Worm (Caenorhabditis elegans) whole organism, young adult: Measurements from ENCODE around the gene unk-1.

Experiments used
- B0035.1 ChIP-seq: sonication (generic microtip); optimal IDR thresholded peaks from 2 replicates; lab custom pipeline; 2016; ENCODE audit warnings: missing genetic modification characterization, mild to moderate bottlenecking, missing compliant biosample characterization, missing genotype, missing genetic modification reagents
- C06A6.2 ChIP-seq: fragments of 200-800 bp; sonication (Bioruptor generic); conservative IDR thresholded peaks from 2 replicates; pipeline ENCODE4 v1.3.6; 2022; ENCODE audit warnings: missing genetic modification characterization, missing compliant biosample characterization
- C17E4.6 ChIP-seq: fragments of 200-800 bp; sonication (Bioruptor generic); IDR thresholded peaks from 2 replicates; pipeline ENCODE4 v1.3.6; 2022; ENCODE audit warnings: missing genetic modification reagents, missing genetic modification characterization, missing compliant biosample characterization
- D2030.7 ChIP-seq: fragments of 200-800 bp; sonication (Bioruptor generic); IDR thresholded peaks from 2 replicates; pipeline ENCODE4 v1.3.6; 2022; ENCODE audit warnings: missing genetic modification reagents, missing genetic modification characterization, missing compliant biosample characterization
- F10E7.11 ChIP-seq: sonication (generic microtip); optimal IDR thresholded peaks from 2 replicates; lab custom pipeline; 2017; ENCODE audit warnings: mild to moderate bottlenecking, missing genetic modification characterization, moderate library complexity, missing compliant biosample characterization
- F33H1.4 ChIP-seq: fragments of 200-800 bp; sonication (Bioruptor generic); IDR thresholded peaks from 2 replicates; pipeline ENCODE4 v1.3.6; 2022; ENCODE audit warnings: missing genetic modification reagents, missing genetic modification characterization, missing compliant biosample characterization
- F52B5.7 ChIP-seq: sonication (generic microtip); optimal IDR thresholded peaks from 2 replicates; lab custom pipeline; 2016; ENCODE audit warnings: mild to moderate bottlenecking, missing genetic modification characterization, missing compliant biosample characterization
- F55B11.4 ChIP-seq: sonication (generic microtip); optimal IDR thresholded peaks from 2 replicates; lab custom pipeline; 2016; ENCODE audit warnings: missing compliant biosample characterization, missing genetic modification characterization, borderline replicate concordance; ENCODE audit not compliant: insufficient read depth
- F57A8.1 ChIP-seq: fragments of 200-800 bp; sonication (Bioruptor generic); optimal IDR thresholded peaks from 2 replicates; lab custom pipeline; 2018; ENCODE audit warnings: mild to moderate bottlenecking, missing genetic modification characterization, moderate library complexity, missing compliant biosample characterization
- F57C9.4 ChIP-seq: sonication (generic microtip); optimal IDR thresholded peaks from 2 replicates; lab custom pipeline; 2017; ENCODE audit warnings: mild to moderate bottlenecking, missing genetic modification characterization, missing compliant biosample characterization
- T26A5.8 ChIP-seq: sonication (generic microtip); optimal IDR thresholded peaks from 2 replicates; lab custom pipeline; 2016; ENCODE audit warnings: missing genetic modification characterization, missing compliant biosample characterization
- Y53G8AR.9 ChIP-seq: fragments of 200-800 bp; sonication (Bioruptor generic); conservative IDR thresholded peaks from 2 replicates; pipeline ENCODE4 v1.3.6; 2022; ENCODE audit warnings: missing genetic modification reagents, missing genetic modification characterization, missing compliant biosample characterization
- athp-1 ChIP-seq: sonication (generic microtip); optimal IDR thresholded peaks from 2 replicates; lab custom pipeline; 2017; ENCODE audit warnings: mild to moderate bottlenecking, missing genetic modification characterization, missing compliant biosample characterization
- cebp-2 ChIP-seq: fragments of 200-800 bp; sonication (Bioruptor generic); IDR thresholded peaks from 2 replicates; pipeline ENCODE4 v1.3.6; 2022; ENCODE audit warnings: missing genetic modification characterization, missing compliant biosample characterization
- ceh-79 ChIP-seq: sonication (generic microtip); optimal IDR thresholded peaks from 2 replicates; lab custom pipeline; 2017; ENCODE audit warnings: mild to moderate bottlenecking, missing genetic modification characterization, missing compliant biosample characterization
- ceh-91 ChIP-seq: fragments of 200-800 bp; sonication (Bioruptor generic); IDR thresholded peaks from 2 replicates; pipeline ENCODE4 v1.3.6; 2022; ENCODE audit warnings: missing genetic modification reagents, missing genetic modification characterization, missing compliant biosample characterization
- chd-7 ChIP-seq: sonication (generic microtip); optimal IDR thresholded peaks from 2 replicates; lab custom pipeline; 2016; ENCODE audit warnings: mild to moderate bottlenecking, missing genetic modification characterization, moderate library complexity, missing compliant biosample characterization
- die-1 ChIP-seq: sonication (generic microtip); optimal IDR thresholded peaks from 2 replicates; lab custom pipeline; 2016; ENCODE audit warnings: missing genotype, mild to moderate bottlenecking, missing genetic modification characterization, missing compliant biosample characterization
- dox-1 ChIP-seq: fragments of 200-800 bp; sonication (Bioruptor generic); IDR thresholded peaks from 2 replicates; pipeline ENCODE4 v1.3.6; 2022; ENCODE audit warnings: missing genetic modification reagents, missing genetic modification characterization, missing compliant biosample characterization
- egrh-3 ChIP-seq: fragments of 200-800 bp; sonication (Bioruptor generic); IDR thresholded peaks from 2 replicates; pipeline ENCODE4 v1.3.6; 2022; ENCODE audit warnings: missing genetic modification reagents, missing genetic modification characterization, missing compliant biosample characterization
- fkh-3 ChIP-seq: sonication (generic microtip); optimal IDR thresholded peaks from 2 replicates; lab custom pipeline; 2016; ENCODE audit warnings: mild to moderate bottlenecking, missing genetic modification characterization, missing compliant biosample characterization
- hlh-26 ChIP-seq: fragments of 200-800 bp; sonication (Bioruptor generic); conservative IDR thresholded peaks from 2 replicates; pipeline ENCODE4 v1.3.6; 2022; ENCODE audit warnings: missing genetic modification reagents, missing genetic modification characterization, missing compliant biosample characterization
- hrde-1 ChIP-seq: sonication (generic microtip); optimal IDR thresholded peaks from 2 replicates; lab custom pipeline; 2016; ENCODE audit warnings: missing genetic modification characterization, mild to moderate bottlenecking, missing compliant biosample characterization, moderate library complexity, missing genotype, missing genetic modification reagents, borderline replicate concordance
- lag-1 ChIP-seq: fragments of 200-800 bp; sonication (Bioruptor generic); IDR thresholded peaks from 2 replicates; pipeline ENCODE4 v1.3.6; 2022; ENCODE audit warnings: missing genetic modification reagents, missing genetic modification characterization, missing compliant biosample characterization
- let-526 ChIP-seq: fragments of 200-800 bp; sonication (Bioruptor generic); IDR thresholded peaks from 2 replicates; pipeline ENCODE4 v1.3.6; 2022; ENCODE audit warnings: missing genetic modification reagents, missing genetic modification characterization, missing compliant biosample characterization
- lin-26 ChIP-seq: fragments of 200-800 bp; sonication (Bioruptor generic); IDR thresholded peaks from 2 replicates; pipeline ENCODE4 v1.3.6; 2022; ENCODE audit warnings: missing genetic modification reagents, missing genetic modification characterization, missing compliant biosample characterization
- lin-35 ChIP-seq, 3 experiments: fragments of 150-350 bp in 2 of 3; sonication (generic microtip) in 1 of 3; optimal IDR thresholded peaks; 2 replicates each; lab custom pipeline; 2014 to 2018; ENCODE audit warnings: missing biosample characterization in 3 of 3, missing genetic modification characterization in 3 of 3, missing genetic modification reagents in 3 of 3
- lin-40 ChIP-seq: sonication (generic microtip); optimal IDR thresholded peaks from 2 replicates; lab custom pipeline; 2016; ENCODE audit warnings: missing genetic modification characterization, mild to moderate bottlenecking, missing compliant biosample characterization, missing genotype, missing genetic modification reagents
- madf-3 ChIP-seq: fragments of 200-800 bp; sonication (Bioruptor generic); IDR thresholded peaks from 2 replicates; pipeline ENCODE4 v1.3.6; 2022; ENCODE audit warnings: missing genetic modification reagents, missing genetic modification characterization, missing compliant biosample characterization
- madf-6 ChIP-seq: fragments of 200-800 bp; sonication (Bioruptor generic); IDR thresholded peaks from 2 replicates; pipeline ENCODE4 v1.3.6; 2022; ENCODE audit warnings: missing genetic modification reagents, missing genetic modification characterization, missing compliant biosample characterization
- mcd-1 ChIP-seq: fragments of 200-800 bp; sonication (Bioruptor generic); IDR thresholded peaks from 2 replicates; pipeline ENCODE4 v1.3.6; 2022; ENCODE audit warnings: missing genetic modification reagents, missing genetic modification characterization, missing compliant biosample characterization
- mel-28 ChIP-seq: sonication (generic microtip); optimal IDR thresholded peaks from 2 replicates; lab custom pipeline; 2016; ENCODE audit warnings: borderline replicate concordance, mild to moderate bottlenecking, missing genetic modification characterization, missing compliant biosample characterization
- nfyb-1 ChIP-seq: fragments of 200-800 bp; sonication (Bioruptor generic); IDR thresholded peaks from 2 replicates; pipeline ENCODE4 v1.3.6; 2022; ENCODE audit warnings: missing genetic modification reagents, missing genetic modification characterization, missing compliant biosample characterization
- nhr-120 ChIP-seq: fragments of 200-800 bp; sonication (Bioruptor generic); IDR thresholded peaks from 2 replicates; pipeline ENCODE4 v1.3.6; 2022; ENCODE audit warnings: missing genetic modification characterization, missing compliant biosample characterization
- nhr-179 ChIP-seq: sonication (generic microtip); optimal IDR thresholded peaks from 2 replicates; lab custom pipeline; 2016; ENCODE audit warnings: mild to moderate bottlenecking, missing genetic modification characterization, missing compliant biosample characterization
- nhr-80 ChIP-seq: sonication (generic microtip); optimal IDR thresholded peaks from 2 replicates; lab custom pipeline; 2016; ENCODE audit warnings: missing genetic modification characterization, missing compliant biosample characterization
- pbrm-1 ChIP-seq: fragments of 200-800 bp; sonication (Bioruptor generic); IDR thresholded peaks from 2 replicates; pipeline ENCODE4 v1.3.6; 2022; ENCODE audit warnings: missing genetic modification reagents, missing genetic modification characterization, missing compliant biosample characterization
- rec-8 ChIP-seq, 2 experiments: sonication (generic microtip); optimal IDR thresholded peaks; 2 replicates each; lab custom pipeline; 2016; ENCODE audit warnings: mild to moderate bottlenecking in 2 of 2, missing genetic modification characterization in 2 of 2, missing genetic modification reagents in 2 of 2, missing genotype in 2 of 2, missing biosample characterization in 1 of 2, missing compliant biosample characterization in 1 of 2, moderate library complexity in 1 of 2
- repo-1 ChIP-seq: sonication (generic microtip); optimal IDR thresholded peaks from 2 replicates; lab custom pipeline; 2017; ENCODE audit warnings: mild to moderate bottlenecking, missing genetic modification characterization, missing compliant biosample characterization
- sea-2 ChIP-seq: fragments of 200-800 bp; sonication (Bioruptor generic); IDR thresholded peaks from 2 replicates; pipeline ENCODE4 v1.3.6; 2022; ENCODE audit warnings: missing genetic modification characterization, missing compliant biosample characterization
- snpc-1.3 ChIP-seq: sonication (generic microtip); optimal IDR thresholded peaks from 2 replicates; lab custom pipeline; 2017; ENCODE audit warnings: missing genetic modification characterization, mild to moderate bottlenecking, missing compliant biosample characterization, antibody characterized with exemption, moderate library complexity, missing genotype, missing genetic modification reagents; ENCODE audit not compliant: insufficient read depth
- tbp1 ChIP-seq: fragments of 200-800 bp; sonication (Bioruptor generic); optimal IDR thresholded peaks from 2 replicates; lab custom pipeline; 2018; ENCODE audit warnings: mild to moderate bottlenecking, missing genetic modification characterization, missing compliant biosample characterization
- tbx-9 ChIP-seq: sonication (generic microtip); optimal IDR thresholded peaks from 2 replicates; lab custom pipeline; 2016; ENCODE audit warnings: borderline replicate concordance, missing genetic modification characterization, inconsistent platforms, missing compliant biosample characterization
- tlf-1 ChIP-seq: fragments of 200-800 bp; sonication (Bioruptor generic); optimal IDR thresholded peaks from 2 replicates; lab custom pipeline; 2018; ENCODE audit warnings: mild to moderate bottlenecking, missing genetic modification characterization, missing compliant biosample characterization
- unc-130 ChIP-seq: sonication (generic microtip); optimal IDR thresholded peaks from 2 replicates; lab custom pipeline; 2016; ENCODE audit warnings: missing genetic modification reagents, missing genetic modification characterization, missing compliant biosample characterization
- zim-3 ChIP-seq: sonication (generic microtip); optimal IDR thresholded peaks from 2 replicates; lab custom pipeline; 2017; ENCODE audit warnings: mild to moderate bottlenecking, missing genetic modification characterization, moderate library complexity, missing compliant biosample characterization
- ztf-25 ChIP-seq: fragments of 200-800 bp; sonication (Bioruptor generic); IDR thresholded peaks from 2 replicates; pipeline ENCODE4 v1.3.6; 2022; ENCODE audit warnings: missing genetic modification reagents, missing genetic modification characterization, missing compliant biosample characterization
- ztf-3 ChIP-seq: fragments of 200-800 bp; sonication (Bioruptor generic); optimal IDR thresholded peaks from 2 replicates; lab custom pipeline; 2018; ENCODE audit warnings: mild to moderate bottlenecking, missing genetic modification characterization, missing compliant biosample characterization

The unk-1 gene

DNA sequence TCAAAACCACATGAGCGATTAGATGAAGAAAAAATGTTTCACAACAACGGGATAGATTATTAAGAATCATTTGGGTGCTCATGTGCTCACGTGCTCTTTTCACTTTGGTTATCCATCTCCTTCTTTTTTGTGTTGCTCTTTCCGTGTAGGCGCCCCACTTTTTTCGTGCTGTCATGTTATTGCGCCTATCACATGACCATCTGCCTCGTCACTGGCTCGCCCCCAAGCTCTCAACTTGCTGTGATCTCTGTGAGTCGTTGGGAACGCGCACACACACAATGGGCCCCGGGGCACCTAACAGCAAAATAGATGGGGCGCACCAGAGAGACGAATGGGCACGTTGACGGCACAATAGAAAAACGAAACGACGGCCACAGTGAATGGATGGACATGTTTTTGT is 6.8 kb downstream of the unk-1 start (continued):
- TF ChIP-seq madf-3 (GFP tag; lab: Robert Waterston, UW) (no peak; the same call in 1 of the 2 replicates), ceh-79 (no peak), ztf-25 (GFP tag; lab: Robert Waterston, UW) (0 out of 2 replicates have a peak, but pooled peaks have one; percentile 42), C17E4.6 (GFP tag; lab: Robert Waterston, UW) (no peak), F10E7.11 (tag; lab: Kevin White, UChicago) (no peak), nhr-120 (GFP tag; lab: Robert Waterston, UW) (no peak), lin-35 (GFP tag; optimal IDR thresholded peaks at IDR 0.05; lab: Kevin White, UChicago) (peak in 1 of 3 experiments; percentile 71), Y53G8AR.9 (no peak), zim-3 (tag; lab: Kevin White, UChicago) (peak; percentile 44), rec-8 (tag; optimal IDR thresholded peaks at IDR 0.05; lab: Kevin White, UChicago) (no peak), lin-40 (peak; percentile 67), ztf-3 (no peak), C06A6.2 (GFP tag; lab: Robert Waterston, UW) (peak; percentile 65), snpc-1.3 (tag; lab: Kevin White, UChicago) (no peak), nhr-179 (tag; lab: Kevin White, UChicago) (no peak), nfyb-1 (peak; percentile 69; the same call in 1 of the 2 replicates), dox-1 (peak; percentile 54; the same call in 1 of the 2 replicates), unc-130 (GFP tag; lab: Kevin White, UChicago) (no peak), hrde-1 (tag; lab: Kevin White, UChicago) (no peak), F52B5.7 (tag; lab: Kevin White, UChicago) (peak; percentile 61), athp-1 (tag; lab: Kevin White, UChicago) (no peak), F57A8.1 (GFP tag; lab: Kevin White, UChicago) (no peak), B0035.1 (no peak), sea-2 (no peak), T26A5.8 (tag; lab: Kevin White, UChicago) (no peak), mel-28 (no peak), tbx-9 (tag; lab: Kevin White, UChicago) (no peak), tbp1 (GFP tag; lab: Kevin White, UChicago) (peak; percentile 12), egrh-3 (GFP tag; lab: Robert Waterston, UW) (peak; percentile 13; the same call in 1 of the 2 replicates), pbrm-1 (peak; percentile 54; the same call in 1 of the 2 replicates), mcd-1 (peak; percentile 20; the same call in 1 of the 2 replicates), cebp-2 (no peak), F33H1.4 (GFP tag; lab: Robert Waterston, UW) (no peak), let-526 (GFP tag; lab: Robert Waterston, UW) (peak; percentile 40; the same call in 1 of the 2 replicates), die-1 (no peak), D2030.7 (no peak), tlf-1 (GFP tag; lab: Kevin White, UChicago) (peak; percentile 12), repo-1 (tag; lab: Kevin White, UChicago) (no peak), F55B11.4 (tag; lab: Kevin White, UChicago) (no peak), lag-1 (GFP tag; lab: Robert Waterston, UW) (no peak), nhr-80 (tag; lab: Kevin White, UChicago) (peak; percentile 33), chd-7 (peak; percentile 82), madf-6 (no peak), lin-26 (GFP tag; lab: Robert Waterston, UW) (peak; percentile 37; the same call in 1 of the 2 replicates), fkh-3 (tag; lab: Kevin White, UChicago) (no peak), hlh-26 (GFP tag; lab: Robert Waterston, UW) (no peak), ceh-91 (no peak), F57C9.4 (tag; lab: Kevin White, UChicago) (no peak)
